Fruit fly (Drosophila melanogaster): ENCODE results near the gene CG8907.

DNA sequence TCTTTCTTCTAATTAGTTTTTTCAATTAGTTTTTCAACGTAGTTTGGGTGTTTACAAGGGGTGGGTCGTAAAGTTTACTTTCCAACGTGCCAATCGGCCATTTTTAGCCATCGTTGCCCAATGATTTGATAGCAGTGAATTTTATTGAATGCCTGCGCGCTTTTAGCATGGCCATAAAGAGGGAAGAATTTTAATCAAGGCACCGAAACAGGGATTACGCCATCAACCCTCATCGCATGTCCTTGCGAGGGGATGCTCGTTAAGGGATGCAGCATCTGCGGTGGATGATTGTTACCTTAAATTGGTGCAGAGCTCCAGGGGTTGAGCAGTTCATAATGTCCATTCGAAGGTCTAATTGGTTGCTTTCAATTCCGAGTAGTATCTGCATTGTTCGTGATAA, 25.1 kb upstream of the CG8907 start:
- TF ChIP-seq Sox14 (GFP tag; optimal IDR thresholded peaks at IDR 0.05) (no peak), Lpt (GFP tag; optimal IDR thresholded peaks at IDR 0.05) (no peak), CG3032 (tag; optimal IDR thresholded peaks at IDR 0.05) (no peak), acj6 (GFP tag; optimal IDR thresholded peaks at IDR 0.05) (no peak), Hr39 (GFP tag; optimal IDR thresholded peaks at IDR 0.05) (no peak), CG15336 (GFP tag; IDR thresholded peaks at IDR 0.05) (no peak), CG8119 (GFP tag; IDR thresholded peaks at IDR 0.05) (no peak)
